Worm (Caenorhabditis elegans): Measurements from ENCODE around the gene ZK938.10.

DNA sequence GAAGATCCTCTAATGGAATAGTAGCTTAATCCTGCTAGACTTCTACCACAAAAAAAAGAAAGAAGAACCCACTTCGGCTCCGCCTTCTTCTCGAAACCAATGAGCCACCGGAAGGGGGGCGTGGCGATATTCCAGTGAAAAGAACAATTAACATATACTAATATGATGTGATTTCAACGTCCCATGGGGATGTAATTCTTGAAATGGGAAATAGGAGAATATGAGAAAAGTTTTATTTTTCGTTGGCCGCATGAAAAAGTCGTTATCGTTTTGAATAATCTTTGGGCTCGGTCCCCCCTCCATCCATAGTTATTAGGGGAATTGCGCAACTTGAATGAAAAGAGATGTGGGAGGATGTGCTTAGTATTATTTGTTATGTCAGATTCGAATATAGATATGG, 49.4 kb upstream of the ZK938.10 start, which contains the start of gene unc-4:
- TF ChIP-seq lsy-2 (tag; optimal IDR thresholded peaks at IDR 0.05) (no peak), unc-62 (GFP tag; optimal IDR thresholded peaks at IDR 0.05) (no peak), elt-1 (tag; optimal IDR thresholded peaks at IDR 0.05; ENCODE audit: borderline replicate concordance, insufficient read depth) (no peak), elt-3 (tag; optimal IDR thresholded peaks at IDR 0.05) (no peak), lin-13 (tag; optimal IDR thresholded peaks at IDR 0.05) (no peak), nhr-237 (tag; optimal IDR thresholded peaks at IDR 0.05) (no peak), mep-1 (tag; optimal IDR thresholded peaks at IDR 0.05) (no peak), hlh-1 (tag; optimal IDR thresholded peaks at IDR 0.05) (no peak), M03D4.4 (tag; optimal IDR thresholded peaks at IDR 0.05) (no peak), unc-39 (tag; optimal IDR thresholded peaks at IDR 0.05) (no peak), ztf-11 (tag; optimal IDR thresholded peaks at IDR 0.05) (no peak), blmp-1 (tag; optimal IDR thresholded peaks at IDR 0.05) (no peak), mls-2 (tag; optimal IDR thresholded peaks at IDR 0.05) (no peak), pha-4 (tag; optimal IDR thresholded peaks at IDR 0.05) (no peak)

Data from whole organism, mixed stage, embryonic.